Fruit fly (Drosophila melanogaster): ENCODE data around the gene ND-B14.5B.
A peak's percentile ranks its signal among the peaks of the same experiment; 100 is the strongest.

The ND-B14.5B gene

DNA sequence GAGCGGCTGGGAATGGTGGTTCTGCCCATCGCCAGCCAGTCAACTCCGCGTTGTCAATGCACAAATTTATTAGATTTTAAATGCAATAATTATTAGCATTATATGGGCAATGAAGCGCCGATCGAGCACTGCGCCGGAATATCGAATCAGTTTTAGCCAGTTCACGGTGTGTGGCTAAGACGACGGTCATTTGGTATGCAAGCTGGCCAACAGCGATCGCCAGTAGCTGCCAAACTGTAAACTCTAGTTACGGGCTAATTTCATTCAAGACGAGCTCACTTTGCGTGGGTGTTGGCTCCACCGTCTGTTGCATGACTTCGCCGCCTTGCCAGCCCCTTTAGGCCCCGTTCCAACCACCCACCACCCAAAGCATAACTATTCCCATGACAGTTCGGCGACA lies 10.2 kb upstream of the ND-B14.5B start:
- TF ChIP-seq Hnf4 (GFP tag; optimal IDR thresholded peaks at IDR 0.05) (no peak), Jra (GFP tag; optimal IDR thresholded peaks at IDR 0.05) (no peak), sage (GFP tag; optimal IDR thresholded peaks at IDR 0.05) (no peak), CG32264 (GFP tag; optimal IDR thresholded peaks at IDR 0.05) (no peak), CrebA (GFP tag; optimal IDR thresholded peaks at IDR 0.05; ENCODE audit: borderline replicate concordance) (no peak), brk (GFP tag; optimal IDR thresholded peaks at IDR 0.05) (no peak), rgr (GFP tag; optimal IDR thresholded peaks at IDR 0.05) (no peak), Sp1 (GFP tag; optimal IDR thresholded peaks at IDR 0.05) (no peak), Dif (GFP tag; optimal IDR thresholded peaks at IDR 0.05; ENCODE audit: partially characterized antibody) (no peak), Myc (optimal IDR thresholded peaks at IDR 0.05) (no peak), GATAd (GFP tag; optimal IDR thresholded peaks at IDR 0.05) (no peak), Hr83 (GFP tag; optimal IDR thresholded peaks at IDR 0.05; ENCODE audit: poor library complexity, severe bottlenecking) (no peak), tai (GFP tag; optimal IDR thresholded peaks at IDR 0.05) (no peak), Mio (GFP tag; optimal IDR thresholded peaks at IDR 0.05) (no peak), foxo (GFP tag; optimal IDR thresholded peaks at IDR 0.05) (no peak), ey (GFP tag; optimal IDR thresholded peaks at IDR 0.05) (no peak), sv (GFP tag; optimal IDR thresholded peaks at IDR 0.05) (no peak), h (GFP tag; optimal IDR thresholded peaks at IDR 0.05) (no peak), fru (GFP tag; optimal IDR thresholded peaks at IDR 0.05) (no peak), OdsH (GFP tag; optimal IDR thresholded peaks at IDR 0.05) (no peak)

dm6 chr2L:3154749-3155148 lies 9.1 kb upstream of the ND-B14.5B start:
- no peak for TF ChIP-seq OdsH (GFP tag; optimal IDR thresholded peaks at IDR 0.05)
- no peak for TF ChIP-seq tai (GFP tag; optimal IDR thresholded peaks at IDR 0.05)
- TF ChIP-seq foxo (GFP tag; optimal IDR thresholded peaks at IDR 0.05): no peak
- TF ChIP-seq HLH106 (tag; optimal IDR thresholded peaks at IDR 0.05): no peak
- TF ChIP-seq Sp1 (GFP tag; optimal IDR thresholded peaks at IDR 0.05): no peak
- TF ChIP-seq rgr (GFP tag; optimal IDR thresholded peaks at IDR 0.05): no peak
- no peak for TF ChIP-seq lola (GFP tag; optimal IDR thresholded peaks at IDR 0.05)
- TF ChIP-seq brk (GFP tag; optimal IDR thresholded peaks at IDR 0.05): no peak

dm6 chr2L:3152696-3153613 lies 7.3 kb upstream of the ND-B14.5B start:
- TF ChIP-seq lola (GFP tag; optimal IDR thresholded peaks at IDR 0.05) (no peak), GATAd (GFP tag; optimal IDR thresholded peaks at IDR 0.05) (peak; percentile 63), Vsx2 (GFP tag; optimal IDR thresholded peaks at IDR 0.05; ENCODE audit: partially characterized antibody) (no peak), dl (GFP tag; optimal IDR thresholded peaks at IDR 0.05; ENCODE audit: insufficient read depth in 1 of 2, partially characterized antibody in 2 of 2) (no peak), sage (GFP tag; optimal IDR thresholded peaks at IDR 0.05) (peak; percentile 40), h (GFP tag; optimal IDR thresholded peaks at IDR 0.05) (peak; percentile 86), OdsH (GFP tag; optimal IDR thresholded peaks at IDR 0.05) (peak; percentile 62), Abd-B (GFP tag; optimal IDR thresholded peaks at IDR 0.05) (no peak), Hr83 (GFP tag; optimal IDR thresholded peaks at IDR 0.05; ENCODE audit: poor library complexity, severe bottlenecking) (no peak), ey (GFP tag; optimal IDR thresholded peaks at IDR 0.05) (peak; percentile 76), CG9705 (GFP tag; optimal IDR thresholded peaks at IDR 0.05) (peak; percentile 12), brk (GFP tag; optimal IDR thresholded peaks at IDR 0.05) (peak; percentile 16), usp (GFP tag; optimal IDR thresholded peaks at IDR 0.05) (no peak), CG32264 (GFP tag; optimal IDR thresholded peaks at IDR 0.05) (peak; percentile 63), Sp1 (GFP tag; optimal IDR thresholded peaks at IDR 0.05) (peak; percentile 75), HLH106 (tag; optimal IDR thresholded peaks at IDR 0.05) (peak; percentile 70), Dfd (GFP tag; optimal IDR thresholded peaks at IDR 0.05) (no peak), rgr (GFP tag; optimal IDR thresholded peaks at IDR 0.05) (peak; percentile 80), foxo (GFP tag; optimal IDR thresholded peaks at IDR 0.05) (peak in 1 of 2 experiments; percentile 47), sv (GFP tag; optimal IDR thresholded peaks at IDR 0.05) (peak; percentile 93), jim (GFP tag; optimal IDR thresholded peaks at IDR 0.05) (no peak), tai (GFP tag; optimal IDR thresholded peaks at IDR 0.05) (peak; percentile 47), Rel (GFP tag; optimal IDR thresholded peaks at IDR 0.05) (no peak), Rel (tag; optimal IDR thresholded peaks at IDR 0.05) (peak; percentile 38), Myc (optimal IDR thresholded peaks at IDR 0.05) (no peak), woc (GFP tag; optimal IDR thresholded peaks at IDR 0.05) (peak; percentile 48), Mio (GFP tag; optimal IDR thresholded peaks at IDR 0.05) (no peak), Dif (GFP tag; optimal IDR thresholded peaks at IDR 0.05; ENCODE audit: partially characterized antibody) (no peak), psq (GFP tag; optimal IDR thresholded peaks at IDR 0.05) (peak; percentile 57), dsf (GFP tag; optimal IDR thresholded peaks at IDR 0.05; ENCODE audit: borderline replicate concordance) (no peak), N (GFP tag; optimal IDR thresholded peaks at IDR 0.05) (no peak), br (GFP tag; optimal IDR thresholded peaks at IDR 0.05) (peak; percentile 74), dmrt93B (GFP tag; optimal IDR thresholded peaks at IDR 0.05) (peak; percentile 31), pan (optimal IDR thresholded peaks at IDR 0.05) (no peak), CrebA (GFP tag; optimal IDR thresholded peaks at IDR 0.05; ENCODE audit: borderline replicate concordance) (no peak), Hr78 (GFP tag; optimal IDR thresholded peaks at IDR 0.05) (no peak), Hnf4 (GFP tag; optimal IDR thresholded peaks at IDR 0.05) (peak; percentile 67), Jra (GFP tag; optimal IDR thresholded peaks at IDR 0.05) (peak; percentile 17), fru (GFP tag; optimal IDR thresholded peaks at IDR 0.05) (peak; percentile 63)
